Fruit fly (Drosophila melanogaster) whole organism, pupa: ENCODE results near the gene CG42676.

Source experiments
- CG13204 ChIP-seq: fragments of 200-800 bp; sonication (Bioruptor generic); optimal IDR thresholded peaks from 2 replicates; lab custom pipeline; 2018; ENCODE audit warnings: missing biosample characterization, mild to moderate bottlenecking, missing genetic modification characterization, moderate library complexity
- CG4496 ChIP-seq: fragments of 200-800 bp; sonication (Bioruptor generic); IDR thresholded peaks from 3 replicates; pipeline ENCODE4 v1.3.6; 2022; ENCODE audit warnings: missing biosample characterization, missing genetic modification characterization
- CG8301 ChIP-seq: fragments of 200-800 bp; sonication (Bioruptor generic); optimal IDR thresholded peaks from 2 replicates; lab custom pipeline; 2018; ENCODE audit warnings: missing biosample characterization, mild to moderate bottlenecking, missing genetic modification characterization
- CG9948 ChIP-seq: fragments of 200-800 bp; sonication (Bioruptor generic); optimal IDR thresholded peaks from 2 replicates; lab custom pipeline; 2018; ENCODE audit warnings: missing biosample characterization, mild to moderate bottlenecking, missing genetic modification characterization, moderate library complexity
- Pif1A ChIP-seq: fragments of 200-800 bp; sonication (Bioruptor generic); optimal IDR thresholded peaks from 3 replicates; lab custom pipeline; 2016; ENCODE audit warnings: missing biosample characterization, missing genetic modification characterization
- fd96Ca ChIP-seq: fragments of 200-800 bp; sonication (Bioruptor generic); IDR thresholded peaks from 3 replicates; pipeline ENCODE4 v1.3.6; 2022; ENCODE audit warnings: missing biosample characterization, missing genetic modification characterization

- TF ChIP-seq CG9948 (tag; lab: Kevin White, UChicago) = peak; percentile 78
- peak; percentile 95 for TF ChIP-seq fd96Ca (GFP tag; lab: Robert Waterston, UW)
- no peak for TF ChIP-seq Pif1A (GFP tag; lab: Kevin White, UChicago)
- peak; percentile 78 for TF ChIP-seq CG8301 (tag; lab: Kevin White, UChicago)
- no peak for TF ChIP-seq CG13204 (GFP tag; lab: Kevin White, UChicago)
- TF ChIP-seq CG4496 (GFP tag; lab: Robert Waterston, UW) = peak; percentile 94
These were observed 5.7 kb downstream of the CG42676 start for dm6 chr3L:1808631-1809030.
